Fruit fly (Drosophila melanogaster) whole organism, embryonic: ENCODE data around the gene Mon1.

Source experiments
- ATbp ChIP-seq: fragments of 200-800 bp; sonication (Bioruptor generic); optimal IDR thresholded peaks from 2 replicates; lab custom pipeline; 2017; ENCODE audit warnings: missing biosample characterization, mild to moderate bottlenecking, missing genetic modification characterization, missing genetic modification reagents
- Abd-B ChIP-seq: fragments of 200-800 bp; sonication (Bioruptor generic); optimal IDR thresholded peaks from 2 replicates; lab custom pipeline; 2018; ENCODE audit warnings: missing biosample characterization, mild to moderate bottlenecking, missing genetic modification characterization, moderate library complexity
- CG10147 ChIP-seq: fragments of 200-800 bp; sonication (Bioruptor generic); optimal IDR thresholded peaks from 2 replicates; lab custom pipeline; 2019; ENCODE audit warnings: missing biosample characterization, mild to moderate bottlenecking, missing genetic modification characterization, moderate library complexity
- CG1024 ChIP-seq: fragments of 200-800 bp; sonication (Bioruptor generic); IDR thresholded peaks from 2 replicates; pipeline ENCODE4 v1.3.6; 2022; ENCODE audit warnings: missing biosample characterization, missing genetic modification characterization
- CG12071 ChIP-seq: fragments of 200-800 bp; sonication (Bioruptor generic); optimal IDR thresholded peaks from 3 replicates; lab custom pipeline; 2018; ENCODE audit warnings: missing biosample characterization, mild to moderate bottlenecking, missing genetic modification characterization
- CG1233 ChIP-seq: fragments of 200-800 bp; sonication (Bioruptor generic); optimal IDR thresholded peaks from 4 replicates; lab custom pipeline; 2018; ENCODE audit warnings: missing biosample characterization, mild to moderate bottlenecking, missing genetic modification characterization
- CG12659 ChIP-seq: fragments of 200-800 bp; sonication (Bioruptor generic); optimal IDR thresholded peaks from 3 replicates; lab custom pipeline; 2017; ENCODE audit warnings: mild to moderate bottlenecking, missing biosample characterization, missing genetic modification reagents, missing genetic modification characterization
- CG14441 ChIP-seq: fragments of 200-800 bp; sonication (Bioruptor generic); IDR thresholded peaks from 2 replicates; pipeline ENCODE4 v1.3.6; 2022; ENCODE audit warnings: missing biosample characterization, missing genetic modification characterization
- CG15073 ChIP-seq: fragments of 200-800 bp; sonication (Bioruptor generic); optimal IDR thresholded peaks from 2 replicates; lab custom pipeline; 2016; ENCODE audit warnings: missing biosample characterization, missing genetic modification characterization
- CG15269 ChIP-seq: fragments of 200-800 bp; sonication (Bioruptor generic); optimal IDR thresholded peaks from 2 replicates; lab custom pipeline; 2018; ENCODE audit warnings: missing biosample characterization, mild to moderate bottlenecking, missing genetic modification characterization, moderate library complexity
- CG16815 ChIP-seq: fragments of 200-800 bp; sonication (Bioruptor generic); optimal IDR thresholded peaks from 3 replicates; lab custom pipeline; 2017; ENCODE audit warnings: missing biosample characterization, mild to moderate bottlenecking, missing genetic modification characterization
- CG17328 ChIP-seq: fragments of 200-800 bp; sonication (Bioruptor generic); IDR thresholded peaks from 2 replicates; pipeline ENCODE4 v1.3.6; 2022; ENCODE audit warnings: missing biosample characterization, missing genetic modification characterization
- CG17568 ChIP-seq: fragments of 200-800 bp; sonication (Bioruptor generic); optimal IDR thresholded peaks from 2 replicates; lab custom pipeline; 2018; ENCODE audit warnings: missing biosample characterization, mild to moderate bottlenecking, missing genetic modification characterization, moderate library complexity
- CG33557 ChIP-seq: fragments of 200-800 bp; sonication (Bioruptor generic); optimal IDR thresholded peaks from 2 replicates; lab custom pipeline; 2019; ENCODE audit warnings: missing biosample characterization, mild to moderate bottlenecking, missing genetic modification characterization, moderate library complexity
- CG4282 ChIP-seq: fragments of 200-800 bp; sonication (Bioruptor generic); optimal IDR thresholded peaks from 2 replicates; lab custom pipeline; 2016; ENCODE audit warnings: missing biosample characterization, missing genetic modification characterization
- CG4404 ChIP-seq: fragments of 200-800 bp; sonication (Bioruptor generic); IDR thresholded peaks from 2 replicates; pipeline ENCODE4 v1.3.6; 2022; ENCODE audit warnings: missing biosample characterization, missing genetic modification characterization
- CG6765 ChIP-seq: fragments of 200-800 bp; sonication (Bioruptor generic); optimal IDR thresholded peaks from 3 replicates; lab custom pipeline; 2017; ENCODE audit warnings: missing biosample characterization, mild to moderate bottlenecking, missing genetic modification characterization
- CG9817 ChIP-seq: fragments of 200-800 bp; sonication (Bioruptor generic); optimal IDR thresholded peaks from 2 replicates; lab custom pipeline; 2018; ENCODE audit warnings: missing biosample characterization, mild to moderate bottlenecking, missing genetic modification characterization, moderate library complexity
- Dll ChIP-seq: fragments of 200-800 bp; sonication (Bioruptor generic); IDR thresholded peaks from 4 replicates; pipeline ENCODE4 v1.3.6; 2022; ENCODE audit warnings: missing biosample characterization, missing genetic modification characterization; ENCODE audit not compliant: partially characterized antibody
- Doc3 ChIP-seq: fragments of 200-800 bp; sonication (Bioruptor generic); IDR thresholded peaks from 3 replicates; pipeline ENCODE4 v1.3.6; 2022; ENCODE audit warnings: missing biosample characterization, missing genetic modification characterization; ENCODE audit not compliant: partially characterized antibody
- Fer1 ChIP-seq: fragments of 200-800 bp; sonication (Bioruptor generic); optimal IDR thresholded peaks from 2 replicates; lab custom pipeline; 2017; ENCODE audit warnings: missing biosample characterization, mild to moderate bottlenecking, missing genetic modification characterization
- Hey ChIP-seq: fragments of 200-800 bp; sonication (Bioruptor generic); optimal IDR thresholded peaks from 3 replicates; lab custom pipeline; 2018; ENCODE audit warnings: missing biosample characterization, mild to moderate bottlenecking, missing genetic modification characterization
- Hmr ChIP-seq: fragments of 200-800 bp; sonication (Bioruptor generic); optimal IDR thresholded peaks from 3 replicates; lab custom pipeline; 2017; ENCODE audit warnings: mild to moderate bottlenecking, missing biosample characterization, missing genetic modification reagents, missing genetic modification characterization
- Lim3 ChIP-seq: fragments of 200-800 bp; sonication (Bioruptor generic); IDR thresholded peaks from 2 replicates; pipeline ENCODE4 v1.3.6; 2022; ENCODE audit warnings: missing biosample characterization, missing genetic modification characterization
- Med ChIP-seq: fragments of 200-800 bp; sonication (Bioruptor generic); peaks from one replicate; lab custom pipeline; 2016; ENCODE audit warnings: missing biosample characterization, missing genetic modification characterization, mild to moderate bottlenecking, inconsistent platforms, moderate library complexity
- Meics ChIP-seq: fragments of 200-800 bp; sonication (Bioruptor generic); optimal IDR thresholded peaks from 2 replicates; lab custom pipeline; 2017; ENCODE audit warnings: missing biosample characterization, mild to moderate bottlenecking, missing genetic modification characterization
- Rfx ChIP-seq: fragments of 200-800 bp; sonication (Bioruptor generic); IDR thresholded peaks from 2 replicates; pipeline ENCODE4 v1.3.6; 2022; ENCODE audit warnings: missing biosample characterization, missing genetic modification characterization
- Sry-δ ChIP-seq: fragments of 200-800 bp; sonication (Bioruptor generic); optimal IDR thresholded peaks from 2 replicates; lab custom pipeline; 2016; ENCODE audit warnings: missing biosample characterization, missing genetic modification characterization
- Vsx1 ChIP-seq: fragments of 200-800 bp; sonication (Bioruptor generic); optimal IDR thresholded peaks from 2 replicates; lab custom pipeline; 2017; ENCODE audit warnings: missing biosample characterization, mild to moderate bottlenecking, missing genetic modification characterization, missing genetic modification reagents
- Xrp1 ChIP-seq: fragments of 200-800 bp; sonication (Bioruptor generic); IDR thresholded peaks from 2 replicates; pipeline ENCODE4 v1.3.6; 2022; ENCODE audit warnings: missing biosample characterization, missing genetic modification characterization
- ab ChIP-seq: fragments of 200-800 bp; sonication (Bioruptor generic); optimal IDR thresholded peaks from 2 replicates; lab custom pipeline; 2016; ENCODE audit warnings: missing biosample characterization, missing genetic modification characterization
- caup ChIP-seq: fragments of 200-800 bp; sonication (Bioruptor generic); optimal IDR thresholded peaks from 3 replicates; lab custom pipeline; 2017; ENCODE audit warnings: missing biosample characterization, mild to moderate bottlenecking, missing genetic modification characterization, moderate library complexity; ENCODE audit not compliant: severe bottlenecking
- corto ChIP-seq: fragments of 200-800 bp; sonication (Bioruptor generic); optimal IDR thresholded peaks from 2 replicates; lab custom pipeline; 2016; ENCODE audit warnings: missing biosample characterization, mild to moderate bottlenecking, missing genetic modification characterization, moderate library complexity
- fu2 ChIP-seq: fragments of 200-800 bp; sonication (Bioruptor generic); optimal IDR thresholded peaks from 2 replicates; lab custom pipeline; 2016; ENCODE audit warnings: missing biosample characterization, missing genetic modification characterization
- gt ChIP-seq: fragments of 200-800 bp; sonication (Bioruptor generic); IDR thresholded peaks from 2 replicates; pipeline ENCODE4 v1.3.6; 2022; ENCODE audit warnings: missing biosample characterization, missing genetic modification characterization
- ham ChIP-seq: fragments of 200-800 bp; sonication (Bioruptor generic); IDR thresholded peaks from 2 replicates; pipeline ENCODE4 v1.3.6; 2022; ENCODE audit warnings: missing biosample characterization, missing genetic modification characterization
- hbn ChIP-seq: fragments of 200-800 bp; sonication (Bioruptor generic); IDR thresholded peaks from 2 replicates; pipeline ENCODE4 v1.3.6; 2022; ENCODE audit warnings: missing biosample characterization, missing genetic modification characterization; ENCODE audit not compliant: partially characterized antibody
- hkb ChIP-seq, 2 experiments: fragments of 200-800 bp in 1 of 2; fragments of >200 bp in 1 of 2; sonication (Bioruptor generic) in 1 of 2; IDR thresholded peaks in 1 of 2; optimal IDR thresholded peaks in 1 of 2; 2 replicates each; pipeline versions ENCODE4 v1.3.6 to Lab custom; 2017 to 2022; ENCODE audit warnings: missing biosample characterization in 1 of 2, missing genetic modification characterization in 1 of 2
- hth ChIP-seq: fragments of >200 bp; optimal IDR thresholded peaks from 2 replicates; lab custom pipeline; 2017; ENCODE audit warnings: inconsistent platforms
- jumu ChIP-seq: fragments of 200-800 bp; sonication (Bioruptor generic); optimal IDR thresholded peaks from 3 replicates; lab custom pipeline; 2016; ENCODE audit warnings: missing biosample characterization, missing genetic modification characterization
- mam ChIP-seq: fragments of 200-800 bp; sonication (Bioruptor generic); optimal IDR thresholded peaks from 3 replicates; lab custom pipeline; 2016; ENCODE audit warnings: missing biosample characterization, missing genetic modification characterization
- nerfin-2 ChIP-seq: fragments of 200-800 bp; sonication (Bioruptor generic); IDR thresholded peaks from 2 replicates; pipeline ENCODE4 v1.3.6; 2022; ENCODE audit warnings: missing biosample characterization, missing genetic modification characterization; ENCODE audit not compliant: partially characterized antibody
- pan ChIP-seq, 4 experiments: fragments of >200 bp in 3 of 4; fragments of 200-800 bp in 1 of 4; sonication (Bioruptor generic) in 1 of 4; optimal IDR thresholded peaks in 3 of 4; IDR thresholded peaks in 1 of 4; 2 replicates each; pipeline versions ENCODE4 v1.3.6 to Lab custom; 2017 to 2022; ENCODE audit warnings: missing biosample characterization in 2 of 4, missing genetic modification characterization in 2 of 4, mixed read lengths in 1 of 4
- psq ChIP-seq: fragments of 200-800 bp; sonication (Bioruptor generic); optimal IDR thresholded peaks from 2 replicates; lab custom pipeline; 2017; ENCODE audit warnings: missing biosample characterization, missing genetic modification characterization
- ro ChIP-seq: fragments of 200-800 bp; sonication (Bioruptor generic); IDR thresholded peaks from 2 replicates; pipeline ENCODE4 v1.3.6; 2022; ENCODE audit warnings: missing biosample characterization, missing genetic modification characterization
- schlank ChIP-seq: fragments of 200-800 bp; sonication (Bioruptor generic); optimal IDR thresholded peaks from 2 replicates; lab custom pipeline; 2018; ENCODE audit warnings: missing biosample characterization, mild to moderate bottlenecking, missing genetic modification characterization
- sna ChIP-seq: fragments of 200-800 bp; sonication (Bioruptor generic); IDR thresholded peaks from 2 replicates; pipeline ENCODE4 v1.3.6; 2022; ENCODE audit warnings: missing biosample characterization, missing genetic modification characterization; ENCODE audit not compliant: partially characterized antibody
- sqz ChIP-seq: fragments of 200-800 bp; sonication (Bioruptor generic); optimal IDR thresholded peaks from 3 replicates; lab custom pipeline; 2018; ENCODE audit warnings: missing biosample characterization, mild to moderate bottlenecking, missing genetic modification characterization
- vfl ChIP-seq: fragments of 200-800 bp; sonication (Bioruptor generic); optimal IDR thresholded peaks from 2 replicates; lab custom pipeline; 2016; ENCODE audit warnings: missing biosample characterization, missing genetic modification characterization
- zf30C ChIP-seq: fragments of 200-800 bp; sonication (Bioruptor generic); optimal IDR thresholded peaks from 3 replicates; lab custom pipeline; 2018; ENCODE audit warnings: missing biosample characterization, mild to moderate bottlenecking, missing genetic modification characterization

Gene Mon1

DNA sequence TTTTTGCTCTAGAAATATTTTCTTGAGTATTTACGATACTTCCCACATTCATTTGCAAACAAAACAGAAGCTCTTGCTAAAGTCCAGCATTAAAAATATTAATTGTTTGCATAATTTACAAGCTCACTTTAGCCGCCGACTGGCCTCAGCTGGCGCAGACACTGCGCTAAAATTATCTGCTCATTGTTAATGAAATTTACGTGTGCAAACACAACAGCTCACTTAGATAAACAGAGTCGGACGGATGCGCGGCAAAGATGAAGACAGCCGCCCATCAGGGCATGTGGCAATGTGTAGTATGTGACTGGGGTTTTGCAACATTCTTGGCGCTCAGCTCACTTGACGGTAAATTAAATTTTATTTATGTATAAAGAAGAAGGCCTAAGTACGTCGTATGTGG lies 21.4 kb upstream of the Mon1 start (continued):
- TF ChIP-seq CG12071 (peak; percentile 55), Abd-B (no peak), nerfin-2 (GFP tag; lab: Robert Waterston, UW) (no peak), sna (no peak), Rfx (no peak), CG15073 (GFP tag; lab: Kevin White, UChicago) (no peak), CG15269 (peak; percentile 3), CG16815 (no peak), CG33557 (GFP tag; lab: Kevin White, UChicago) (no peak), Hey (no peak), CG1024 (GFP tag; lab: Robert Waterston, UW) (no peak), CG12659 (GFP tag; lab: Kevin White, UChicago) (peak; percentile 17), CG10147 (GFP tag; lab: Kevin White, UChicago) (peak; percentile 3), psq (GFP tag; lab: Kevin White, UChicago) (no peak), Doc3 (GFP tag; lab: Robert Waterston, UW) (no peak), ro (no peak), CG4404 (GFP tag; lab: Robert Waterston, UW) (no peak), ab (no peak), Med (peak; percentile 64), Fer1 (GFP tag; lab: Kevin White, UChicago) (peak; percentile 69), CG17568 (GFP tag; lab: Kevin White, UChicago) (no peak), Dll (GFP tag; lab: Robert Waterston, UW) (no peak), gt (no peak), ATbp (GFP tag; lab: Kevin White, UChicago) (peak; percentile 3), ham (GFP tag; lab: Robert Waterston, UW) (no peak), Lim3 (GFP tag; lab: Robert Waterston, UW) (no peak), CG1233 (GFP tag; lab: Kevin White, UChicago) (peak; percentile 20), CG6765 (peak; percentile 57), CG14441 (GFP tag; lab: Robert Waterston, UW) (no peak), CG17328 (GFP tag; lab: Robert Waterston, UW) (no peak), jumu (GFP tag; lab: Kevin White, UChicago) (no peak), hbn (GFP tag; lab: Robert Waterston, UW) (no peak), hkb (optimal IDR thresholded peaks at IDR 0.05; lab: Kevin White, UChicago) (no peak), hkb (GFP tag; IDR thresholded peaks at IDR 0.05; lab: Robert Waterston, UW) (no peak), schlank (tag; lab: Kevin White, UChicago) (peak; percentile 56), zf30C (GFP tag; lab: Kevin White, UChicago) (no peak), hth (lab: Kevin White, UChicago) (no peak), mam (GFP tag; lab: Kevin White, UChicago) (no peak), Sry-δ (GFP tag; lab: Kevin White, UChicago) (no peak), pan (optimal IDR thresholded peaks at IDR 0.05; lab: Kevin White, UChicago) (no peak), pan (GFP tag; optimal IDR thresholded peaks at IDR 0.05 in 1 of 2, IDR thresholded peaks at IDR 0.05 in 1 of 2) (peak in 1 of 2 experiments; percentile 43), sqz (no peak), corto (GFP tag; lab: Kevin White, UChicago) (no peak), CG4282 (GFP tag; lab: Kevin White, UChicago) (no peak), vfl (GFP tag; lab: Kevin White, UChicago) (no peak), caup (GFP tag; lab: Kevin White, UChicago) (peak; percentile 47), Meics (GFP tag; lab: Kevin White, UChicago) (peak; percentile 41), Hmr (GFP tag; lab: Kevin White, UChicago) (peak; percentile 60), CG9817 (tag; lab: Kevin White, UChicago) (peak; percentile 5), Vsx1 (GFP tag; lab: Kevin White, UChicago) (peak; percentile 23), Xrp1 (0 out of 2 replicates have a peak, but pooled peaks have one; percentile 16), fu2 (no peak)
